Worm (Caenorhabditis elegans) whole organism, young adult: ENCODE data around the gene C08F1.10.

ENCODE experiments used
- B0019.2 ChIP-seq: fragments of 200-800 bp; sonication (Bioruptor generic); conservative IDR thresholded peaks from 2 replicates; pipeline ENCODE4 v1.3.6; 2022; ENCODE audit warnings: missing genetic modification reagents, missing genetic modification characterization, missing compliant biosample characterization
- C17E4.6 ChIP-seq: fragments of 200-800 bp; sonication (Bioruptor generic); IDR thresholded peaks from 2 replicates; pipeline ENCODE4 v1.3.6; 2022; ENCODE audit warnings: missing genetic modification reagents, missing genetic modification characterization, missing compliant biosample characterization
- D2030.7 ChIP-seq: fragments of 200-800 bp; sonication (Bioruptor generic); IDR thresholded peaks from 2 replicates; pipeline ENCODE4 v1.3.6; 2022; ENCODE audit warnings: missing genetic modification reagents, missing genetic modification characterization, missing compliant biosample characterization
- F22D6.2 ChIP-seq: sonication (generic microtip); optimal IDR thresholded peaks from 2 replicates; lab custom pipeline; 2016; ENCODE audit warnings: mild to moderate bottlenecking, missing genetic modification characterization, missing compliant biosample characterization
- F23B12.7 ChIP-seq: sonication (generic microtip); optimal IDR thresholded peaks from 2 replicates; lab custom pipeline; 2017; ENCODE audit warnings: missing genetic modification characterization, mild to moderate bottlenecking, missing compliant biosample characterization, antibody characterized with exemption, moderate library complexity; ENCODE audit not compliant: insufficient read depth
- F52B5.7 ChIP-seq: sonication (generic microtip); optimal IDR thresholded peaks from 2 replicates; lab custom pipeline; 2016; ENCODE audit warnings: mild to moderate bottlenecking, missing genetic modification characterization, missing compliant biosample characterization
- F57A8.1 ChIP-seq: fragments of 200-800 bp; sonication (Bioruptor generic); optimal IDR thresholded peaks from 2 replicates; lab custom pipeline; 2018; ENCODE audit warnings: mild to moderate bottlenecking, missing genetic modification characterization, moderate library complexity, missing compliant biosample characterization
- F57C9.4 ChIP-seq: sonication (generic microtip); optimal IDR thresholded peaks from 2 replicates; lab custom pipeline; 2017; ENCODE audit warnings: mild to moderate bottlenecking, missing genetic modification characterization, missing compliant biosample characterization
- T07F8.4 ChIP-seq: sonication (generic microtip); optimal IDR thresholded peaks from 2 replicates; lab custom pipeline; 2016; ENCODE audit warnings: mild to moderate bottlenecking, missing genetic modification characterization, moderate library complexity, missing compliant biosample characterization
- T26A5.8 ChIP-seq: sonication (generic microtip); optimal IDR thresholded peaks from 2 replicates; lab custom pipeline; 2016; ENCODE audit warnings: missing genetic modification characterization, missing compliant biosample characterization
- atf-7 ChIP-seq: sonication (generic microtip); optimal IDR thresholded peaks from 2 replicates; lab custom pipeline; 2017; ENCODE audit warnings: mild to moderate bottlenecking, missing genetic modification characterization, missing compliant biosample characterization
- athp-1 ChIP-seq: sonication (generic microtip); optimal IDR thresholded peaks from 2 replicates; lab custom pipeline; 2017; ENCODE audit warnings: mild to moderate bottlenecking, missing genetic modification characterization, missing compliant biosample characterization
- ceh-27 ChIP-seq: fragments of 200-800 bp; sonication (Bioruptor generic); optimal IDR thresholded peaks from 2 replicates; lab custom pipeline; 2018; ENCODE audit warnings: mild to moderate bottlenecking, missing genetic modification characterization, moderate library complexity, missing compliant biosample characterization
- ceh-40 ChIP-seq: fragments of 200-800 bp; sonication (Bioruptor generic); IDR thresholded peaks from 2 replicates; pipeline ENCODE4 v1.3.6; 2022; ENCODE audit warnings: missing genetic modification characterization, missing compliant biosample characterization
- efl-1 ChIP-seq: fragments of 150-350 bp; optimal IDR thresholded peaks from 2 replicates; lab custom pipeline; 2014; ENCODE audit warnings: missing biosample characterization, missing genetic modification reagents, missing genetic modification characterization
- hlh-26 ChIP-seq: fragments of 200-800 bp; sonication (Bioruptor generic); conservative IDR thresholded peaks from 2 replicates; pipeline ENCODE4 v1.3.6; 2022; ENCODE audit warnings: missing genetic modification reagents, missing genetic modification characterization, missing compliant biosample characterization
- hmg-20 ChIP-seq: fragments of 200-800 bp; sonication (Bioruptor generic); IDR thresholded peaks from 2 replicates; pipeline ENCODE4 v1.3.6; 2022; ENCODE audit warnings: missing genetic modification reagents, missing genetic modification characterization, missing compliant biosample characterization
- hsf-1 ChIP-seq: fragments of 200-800 bp; sonication (Bioruptor generic); IDR thresholded peaks from 2 replicates; pipeline ENCODE4 v1.3.6; 2022; ENCODE audit warnings: missing genetic modification reagents, missing genetic modification characterization, missing compliant biosample characterization
- lag-1 ChIP-seq: fragments of 200-800 bp; sonication (Bioruptor generic); IDR thresholded peaks from 2 replicates; pipeline ENCODE4 v1.3.6; 2022; ENCODE audit warnings: missing genetic modification reagents, missing genetic modification characterization, missing compliant biosample characterization
- lin-26 ChIP-seq: fragments of 200-800 bp; sonication (Bioruptor generic); IDR thresholded peaks from 2 replicates; pipeline ENCODE4 v1.3.6; 2022; ENCODE audit warnings: missing genetic modification reagents, missing genetic modification characterization, missing compliant biosample characterization
- madf-10 ChIP-seq: sonication (generic microtip); optimal IDR thresholded peaks from 2 replicates; lab custom pipeline; 2016; ENCODE audit warnings: mild to moderate bottlenecking, missing genetic modification characterization, missing compliant biosample characterization
- madf-3 ChIP-seq: fragments of 200-800 bp; sonication (Bioruptor generic); IDR thresholded peaks from 2 replicates; pipeline ENCODE4 v1.3.6; 2022; ENCODE audit warnings: missing genetic modification reagents, missing genetic modification characterization, missing compliant biosample characterization
- nhr-27 ChIP-seq: fragments of 200-800 bp; sonication (Bioruptor generic); optimal IDR thresholded peaks from 2 replicates; lab custom pipeline; 2018; ENCODE audit warnings: mild to moderate bottlenecking, missing genetic modification characterization, moderate library complexity, missing compliant biosample characterization
- pha-4 ChIP-seq: fragments of 150-350 bp; sonication (generic microtip); optimal IDR thresholded peaks from 2 replicates; lab custom pipeline; 2014; ENCODE audit warnings: missing biosample characterization, missing genetic modification reagents, missing genetic modification characterization
- rcor-1 ChIP-seq: fragments of 200-800 bp; sonication (Bioruptor generic); IDR thresholded peaks from 2 replicates; pipeline ENCODE4 v1.3.6; 2022; ENCODE audit warnings: missing genetic modification reagents, missing genetic modification characterization, missing compliant biosample characterization
- sea-2 ChIP-seq: fragments of 200-800 bp; sonication (Bioruptor generic); IDR thresholded peaks from 2 replicates; pipeline ENCODE4 v1.3.6; 2022; ENCODE audit warnings: missing genetic modification characterization, missing compliant biosample characterization
- tlf-1 ChIP-seq: fragments of 200-800 bp; sonication (Bioruptor generic); optimal IDR thresholded peaks from 2 replicates; lab custom pipeline; 2018; ENCODE audit warnings: mild to moderate bottlenecking, missing genetic modification characterization, missing compliant biosample characterization
- unc-130 ChIP-seq: sonication (generic microtip); optimal IDR thresholded peaks from 2 replicates; lab custom pipeline; 2016; ENCODE audit warnings: missing genetic modification reagents, missing genetic modification characterization, missing compliant biosample characterization
- unc-62 ChIP-seq: fragments of 150-350 bp; optimal IDR thresholded peaks from 2 replicates; lab custom pipeline; 2014; ENCODE audit warnings: missing biosample characterization, missing genetic modification reagents, missing genetic modification characterization
- xnd-1 ChIP-seq: sonication (generic microtip); optimal IDR thresholded peaks from 2 replicates; lab custom pipeline; 2016; ENCODE audit warnings: missing genotype, missing genetic modification reagents, missing genetic modification characterization, missing compliant biosample characterization
- ztf-18 ChIP-seq: sonication (generic microtip); optimal IDR thresholded peaks from 2 replicates; lab custom pipeline; 2016; ENCODE audit warnings: missing genotype, mild to moderate bottlenecking, missing genetic modification characterization, missing compliant biosample characterization
- ztf-22 ChIP-seq: fragments of 200-800 bp; sonication (Bioruptor generic); optimal IDR thresholded peaks from 2 replicates; lab custom pipeline; 2018; ENCODE audit warnings: mild to moderate bottlenecking, missing genetic modification characterization, moderate library complexity, missing compliant biosample characterization
- ztf-25 ChIP-seq: fragments of 200-800 bp; sonication (Bioruptor generic); IDR thresholded peaks from 2 replicates; pipeline ENCODE4 v1.3.6; 2022; ENCODE audit warnings: missing genetic modification reagents, missing genetic modification characterization, missing compliant biosample characterization
- ztf-26 ChIP-seq: sonication (generic microtip); optimal IDR thresholded peaks from 2 replicates; lab custom pipeline; 2017; ENCODE audit warnings: missing genetic modification characterization, missing compliant biosample characterization
- ztf-28 ChIP-seq: fragments of 200-800 bp; sonication (Bioruptor generic); IDR thresholded peaks from 2 replicates; pipeline ENCODE4 v1.3.6; 2022; ENCODE audit warnings: missing genetic modification reagents, missing genetic modification characterization, missing compliant biosample characterization

C08F1.10 gene

ce11 chrII:1806358-1806757, 20.2 kb upstream of the C08F1.10 start, which contains the start of gene C08F1.12:
Gene C08F1.12 (minus strand): TSS chrII:1806458.
- no peak for TF ChIP-seq efl-1 (GFP tag; lab: Kevin White, UChicago)
- no peak for TF ChIP-seq madf-3
- TF ChIP-seq ztf-25 (GFP tag; lab: Robert Waterston, UW), result no peak
- no peak for TF ChIP-seq rcor-1
- TF ChIP-seq B0019.2, result no peak
- TF ChIP-seq, all 124 proteins: peak for 0

DNA sequence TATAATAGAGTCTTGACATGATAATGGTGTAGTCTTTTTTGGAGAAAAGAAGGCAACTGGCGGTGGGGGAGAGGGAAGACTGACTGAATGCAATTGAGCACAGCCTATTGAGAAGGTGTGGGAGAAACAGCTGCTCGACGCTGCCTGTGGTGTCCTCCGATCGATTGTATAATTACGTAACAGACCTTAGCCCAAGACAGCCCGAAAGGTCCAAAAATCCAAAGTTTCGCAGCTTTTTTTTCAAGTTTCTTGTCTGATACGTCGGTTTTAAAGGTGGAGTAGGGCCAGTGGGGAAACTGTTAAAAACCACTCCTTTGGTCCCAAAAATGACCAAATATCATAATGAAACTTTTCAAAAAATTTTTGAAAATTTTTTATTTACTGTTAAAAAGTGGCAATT, 2.0 kb upstream of the C08F1.10 start, which contains the start of the genes C08F1.6 and fbxb-13:
Gene C08F1.6, minus strand, starts transcription at position 101 of the 400 bp plus-strand sequence.
Gene fbxb-13, plus strand, starts transcription at position 191 of the 400 bp plus-strand sequence.
- TF ChIP-seq F52B5.7 (no peak), ztf-18 (tag; lab: Kevin White, UChicago) (no peak), F23B12.7 (no peak), hsf-1 (GFP tag; lab: Robert Waterston, UW) (no peak)

DNA sequence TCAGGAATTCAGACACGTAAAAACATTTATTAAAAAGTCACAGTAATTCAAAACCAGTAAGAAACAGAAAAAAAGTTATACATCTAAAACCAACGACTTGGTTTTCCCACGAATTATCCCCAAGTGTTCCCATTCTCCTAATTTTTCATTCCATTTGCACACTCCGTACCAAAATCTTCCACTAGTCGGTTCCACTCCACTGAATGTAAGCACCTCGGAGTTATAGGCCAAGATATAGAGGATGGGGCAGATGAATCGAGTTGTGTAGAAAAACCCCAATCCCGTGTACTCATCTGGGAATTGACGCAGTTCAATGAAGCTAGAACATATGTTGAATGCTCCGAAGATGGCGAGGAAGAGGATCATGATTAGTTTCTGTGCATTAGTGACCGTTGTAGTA, 1.1 kb upstream of the C08F1.10 start:
- TF ChIP-seq F22D6.2 (tag; lab: Kevin White, UChicago) (no peak), C17E4.6 (GFP tag; lab: Robert Waterston, UW) (no peak), hmg-20 (GFP tag; lab: Robert Waterston, UW) (no peak), F57C9.4 (tag; lab: Kevin White, UChicago) (no peak), pha-4 (tag; lab: Kevin White, UChicago) (no peak), hsf-1 (GFP tag; lab: Robert Waterston, UW) (no peak), ceh-27 (GFP tag; lab: Kevin White, UChicago) (no peak), hlh-26 (no peak)

DNA sequence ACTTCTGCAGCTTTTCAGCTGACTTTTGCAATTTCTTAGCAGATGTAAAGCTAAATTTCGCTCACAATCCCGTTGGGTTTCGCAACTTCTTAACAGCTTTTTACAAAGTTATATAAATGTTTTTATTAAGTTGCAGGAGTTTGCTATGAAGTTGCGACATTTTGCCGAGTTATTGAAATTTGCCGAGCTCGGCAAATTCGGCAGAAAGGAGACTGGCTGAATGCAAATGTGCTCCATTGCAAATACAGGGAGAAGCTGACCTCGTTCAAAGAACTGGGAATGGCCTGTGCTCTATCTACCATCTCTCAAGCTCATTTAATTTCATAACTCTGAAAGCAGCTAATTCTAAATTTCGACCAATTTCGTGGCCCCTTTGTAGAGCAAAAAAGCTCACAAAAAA, 1.3 kb downstream of the C08F1.10 start, which contains the start of gene C08F1.11:
Gene C08F1.11, minus strand, starts transcription at position 101 of the 400 bp plus-strand sequence.
- TF ChIP-seq atf-7 (tag; lab: Kevin White, UChicago), result no peak
- TF ChIP-seq pha-4 (tag; lab: Kevin White, UChicago), result no peak
- TF ChIP-seq T07F8.4 (tag; lab: Kevin White, UChicago), result no peak
- no peak for TF ChIP-seq unc-62 (GFP tag; lab: Kevin White, UChicago)
- TF ChIP-seq ztf-28 (GFP tag; lab: Robert Waterston, UW), result no peak
- TF ChIP-seq nhr-27 (tag; lab: Kevin White, UChicago), result no peak
- TF ChIP-seq D2030.7, result no peak
- TF ChIP-seq tlf-1 (GFP tag; lab: Kevin White, UChicago), result no peak
- TF ChIP-seq xnd-1, result no peak
- TF ChIP-seq ztf-18 (tag; lab: Kevin White, UChicago), result no peak
- TF ChIP-seq madf-10, result no peak

DNA sequence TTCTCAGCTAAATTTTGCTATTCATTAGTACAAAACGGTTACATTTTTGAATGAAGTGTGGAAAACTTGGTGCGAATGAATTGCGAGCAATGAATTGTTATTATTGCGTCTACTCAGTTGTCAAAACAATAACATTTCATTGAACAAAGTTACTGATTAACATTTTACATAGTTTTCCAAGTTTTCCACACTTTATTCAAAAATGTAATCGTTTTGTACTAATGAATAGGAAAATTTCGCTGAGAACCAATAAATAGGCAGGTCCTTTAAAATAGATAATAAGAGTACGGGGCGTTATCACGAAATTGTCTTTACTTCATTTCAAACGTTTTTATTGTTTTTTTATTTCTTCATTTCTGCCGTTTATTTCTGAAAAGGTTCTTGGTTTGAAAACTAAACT, 3.6 kb downstream of the C08F1.10 start, which contains the start of gene math-4:
Gene math-4, minus strand, starts transcription at position 101 of the 400 bp plus-strand sequence.
- TF ChIP-seq F23B12.7 (no peak), unc-130 (GFP tag; lab: Kevin White, UChicago) (no peak), ceh-40 (GFP tag; lab: Robert Waterston, UW) (no peak), F52B5.7 (no peak), lag-1 (no peak), F57A8.1 (GFP tag; lab: Kevin White, UChicago) (no peak), athp-1 (tag; lab: Kevin White, UChicago) (no peak), T26A5.8 (tag; lab: Kevin White, UChicago) (no peak), D2030.7 (no peak), ztf-22 (GFP tag; lab: Kevin White, UChicago) (no peak), sea-2 (GFP tag; lab: Robert Waterston, UW) (no peak), lin-26 (no peak), ztf-26 (tag; lab: Kevin White, UChicago) (no peak)
